Fruit fly (Drosophila melanogaster): Measurements from ENCODE around the gene CG17751.

CG17751 gene

DNA sequence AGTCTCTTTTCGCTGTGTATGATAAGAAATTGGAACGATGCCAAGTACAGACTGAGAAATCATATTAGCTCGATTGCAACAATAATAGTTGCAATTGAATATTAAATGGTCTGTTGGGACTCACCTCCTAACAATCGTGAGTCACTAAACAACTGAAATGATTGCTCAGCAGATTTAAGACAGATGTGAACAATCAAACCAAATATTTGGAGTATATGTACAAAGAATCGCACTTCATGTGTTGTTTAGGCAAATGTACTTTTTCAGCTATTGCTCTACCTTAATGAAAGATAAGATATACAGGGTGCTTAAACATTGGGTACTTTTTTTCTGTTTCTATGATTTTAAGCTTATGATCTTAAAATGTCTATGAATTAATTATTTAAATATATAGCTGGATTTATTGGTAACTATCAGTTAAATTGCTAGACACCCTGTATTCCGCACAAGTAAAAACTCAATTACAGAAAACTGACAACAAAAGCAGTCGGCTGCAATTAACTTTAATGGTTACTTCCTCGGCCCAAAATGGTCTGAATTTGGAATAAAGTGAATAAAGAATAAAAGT, 34.5 kb downstream of the CG17751 start (continued):
- TF ChIP-seq CG1832 (GFP tag; optimal IDR thresholded peaks at IDR 0.05) (no peak), CG12219 (GFP tag; optimal IDR thresholded peaks at IDR 0.05) (peak; percentile 87), NC2β (GFP tag; optimal IDR thresholded peaks at IDR 0.05) (peak; percentile 14), NfI (GFP tag; optimal IDR thresholded peaks at IDR 0.05) (peak; percentile 75), CG15696 (tag; optimal IDR thresholded peaks at IDR 0.05) (peak; percentile 66), dimm (GFP tag; IDR thresholded peaks at IDR 0.05) (no peak), Sry-δ (GFP tag; optimal IDR thresholded peaks at IDR 0.05) (no peak), CG15269 (tag; optimal IDR thresholded peaks at IDR 0.05) (peak; percentile 95), cad (GFP tag; optimal IDR thresholded peaks at IDR 0.05) (no peak), HLH54F (GFP tag; optimal IDR thresholded peaks at IDR 0.05) (peak; percentile 16), pita (GFP tag; optimal IDR thresholded peaks at IDR 0.05) (no peak), dmrt11E (tag; optimal IDR thresholded peaks at IDR 0.05) (peak; percentile 82), Antp (GFP tag; optimal IDR thresholded peaks at IDR 0.05) (peak; percentile 30), Nf-YC (tag; optimal IDR thresholded peaks at IDR 0.05) (peak; percentile 76), CG7786 (GFP tag; optimal IDR thresholded peaks at IDR 0.05) (peak; percentile 11), CG3847 (GFP tag; IDR thresholded peaks at IDR 0.05) (peak; percentile 73), CG14441 (GFP tag; IDR thresholded peaks at IDR 0.05) (peak; percentile 91), CG32532 (GFP tag; IDR thresholded peaks at IDR 0.05) (peak; percentile 92), p53 (GFP tag; optimal IDR thresholded peaks at IDR 0.05) (no peak), dpn (GFP tag; optimal IDR thresholded peaks at IDR 0.05) (peak; percentile 59 to 75), pb (GFP tag; optimal IDR thresholded peaks at IDR 0.05) (peak; percentile 36), CG11398 (GFP tag; optimal IDR thresholded peaks at IDR 0.05) (peak; percentile 40), abd-A (tag; optimal IDR thresholded peaks at IDR 0.05) (no peak), so (GFP tag; IDR thresholded peaks at IDR 0.05) (peak; percentile 82), CTCF (GFP tag; optimal IDR thresholded peaks at IDR 0.05) (peak; percentile 36), CG15479 (GFP tag; optimal IDR thresholded peaks at IDR 0.05) (no peak), slou (GFP tag; optimal IDR thresholded peaks at IDR 0.05) (no peak), Oaz (GFP tag; IDR thresholded peaks at IDR 0.05) (peak; percentile 75), vvl (GFP tag; IDR thresholded peaks at IDR 0.05) (peak; percentile 95), wek (GFP tag; optimal IDR thresholded peaks at IDR 0.05) (peak; percentile 56), CG2889 (GFP tag; IDR thresholded peaks at IDR 0.05) (peak; percentile 74; the same call in 2 of the 3 replicates), D19A (tag; optimal IDR thresholded peaks at IDR 0.05) (peak; percentile 83), Dad (GFP tag; optimal IDR thresholded peaks at IDR 0.05) (peak; percentile 28), Hr51 (GFP tag; optimal IDR thresholded peaks at IDR 0.05) (peak; percentile 35 to 94), br (optimal IDR thresholded peaks at IDR 0.05) (no peak), pho (GFP tag; optimal IDR thresholded peaks at IDR 0.05) (peak; percentile 51), Six4 (GFP tag; optimal IDR thresholded peaks at IDR 0.05) (peak; percentile 65), Hmr (GFP tag; optimal IDR thresholded peaks at IDR 0.05) (peak; percentile 89), ash1 (GFP tag; optimal IDR thresholded peaks at IDR 0.05) (no peak), tgo (GFP tag; IDR thresholded peaks at IDR 0.05) (peak; percentile 90), CG17829 (tag; optimal IDR thresholded peaks at IDR 0.05) (peak; percentile 89), Nf-YB (GFP tag; optimal IDR thresholded peaks at IDR 0.05) (peak; percentile 76), shn (GFP tag; optimal IDR thresholded peaks at IDR 0.05) (no peak), lab (GFP tag; optimal IDR thresholded peaks at IDR 0.05) (peak; percentile 94), Aef1 (GFP tag; IDR thresholded peaks at IDR 0.05) (peak; percentile 78), CG30431 (GFP tag; optimal IDR thresholded peaks at IDR 0.05) (no peak), MTF-1 (GFP tag; optimal IDR thresholded peaks at IDR 0.05; ENCODE audit: borderline replicate concordance) (peak; percentile 75), Xrp1 (GFP tag; IDR thresholded peaks at IDR 0.05) (peak; percentile 91), Chrac-16 (GFP tag; optimal IDR thresholded peaks at IDR 0.05) (peak; percentile 50), Ets97D (GFP tag; optimal IDR thresholded peaks at IDR 0.05) (no peak), CG16863 (GFP tag; optimal IDR thresholded peaks at IDR 0.05) (no peak), Fer3 (tag; optimal IDR thresholded peaks at IDR 0.05) (peak; percentile 95)
